Fruit fly (Drosophila melanogaster): ENCODE measurements around the gene B52.
A peak's percentile ranks its signal among the peaks of the same experiment; 100 is the strongest.

The B52 gene

DNA sequence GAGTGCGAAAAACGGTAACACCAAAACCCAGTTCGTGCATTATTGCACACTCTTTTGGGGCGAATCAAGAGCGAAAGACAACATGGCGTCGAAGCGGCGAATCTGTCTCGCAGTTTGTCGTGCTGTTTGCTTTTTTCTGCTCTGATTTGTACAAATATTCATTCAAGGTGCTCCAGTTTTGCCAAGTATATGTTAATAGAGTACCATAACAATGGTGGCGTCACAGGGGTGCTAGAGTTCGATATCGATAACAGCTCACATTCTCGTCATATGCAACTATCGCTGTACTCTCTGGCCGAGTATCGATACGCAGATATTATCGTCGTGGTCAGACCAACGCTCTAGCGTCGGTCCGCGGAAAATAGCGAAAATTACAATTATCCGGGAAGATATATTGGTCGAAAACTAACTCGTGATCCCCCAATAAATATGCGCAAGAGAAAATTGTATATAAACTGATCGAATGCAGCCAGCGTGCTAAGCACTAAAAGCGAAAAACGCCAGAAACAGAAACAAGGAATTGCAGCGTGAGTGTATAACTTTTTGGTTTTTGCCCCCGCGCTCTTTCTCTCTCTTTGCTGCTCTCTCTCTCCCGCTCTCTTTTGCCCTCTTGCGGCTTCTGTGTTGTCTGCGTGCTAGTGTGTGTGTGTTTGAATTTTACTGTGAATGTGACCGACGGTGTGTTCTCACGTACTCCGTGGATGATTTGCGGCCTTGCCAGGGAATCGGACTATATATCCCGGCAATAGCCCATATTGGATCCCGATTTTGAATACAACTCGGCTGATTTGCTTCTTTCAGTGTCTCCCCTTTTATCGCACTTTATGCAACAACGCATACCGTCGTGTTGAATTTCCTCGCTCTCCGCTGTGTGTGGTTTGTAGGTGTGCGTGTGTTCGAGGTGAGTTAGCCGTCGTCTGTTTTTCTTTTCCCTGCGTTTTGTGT lies 22.8 kb downstream of the B52 start, which contains the start of gene flfl (continued):
- peak; percentile 26 for TF ChIP-seq D (optimal IDR thresholded peaks at IDR 0.05)
- no peak for TF ChIP-seq D (GFP tag; optimal IDR thresholded peaks at IDR 0.05)
- TF ChIP-seq dati (GFP tag; IDR thresholded peaks at IDR 0.05) = no peak
- TF ChIP-seq CG10267 (tag; optimal IDR thresholded peaks at IDR 0.05) = peak; percentile 82
- TF ChIP-seq NC2α (GFP tag; optimal IDR thresholded peaks at IDR 0.05) = no peak
- no peak for TF ChIP-seq odd (GFP tag; optimal IDR thresholded peaks at IDR 0.05)
- peak; percentile 6 to 26 for TF ChIP-seq dpn (GFP tag; optimal IDR thresholded peaks at IDR 0.05)
- TF ChIP-seq CG3995 (GFP tag; optimal IDR thresholded peaks at IDR 0.05) = peak; percentile 24
- TF ChIP-seq inv (GFP tag; IDR thresholded peaks at IDR 0.05; ENCODE audit: partially characterized antibody) = no peak
- TF ChIP-seq CG10462 (GFP tag; optimal IDR thresholded peaks at IDR 0.05) = no peak
- no peak for TF ChIP-seq Hr3 (GFP tag; optimal IDR thresholded peaks at IDR 0.05)
- peak in 1 of 2 experiments; percentile 4 for TF ChIP-seq bsh (GFP tag; optimal IDR thresholded peaks at IDR 0.05)
- TF ChIP-seq CG31365 (tag; optimal IDR thresholded peaks at IDR 0.05) = no peak
- TF ChIP-seq NFAT (GFP tag; IDR thresholded peaks at IDR 0.05) = no peak
- peak; percentile 26 for TF ChIP-seq CG9817 (tag; optimal IDR thresholded peaks at IDR 0.05)
- peak; percentile 98 for TF ChIP-seq phol (tag; optimal IDR thresholded peaks at IDR 0.05)
- TF ChIP-seq Bgb (GFP tag; IDR thresholded peaks at IDR 0.05; ENCODE audit: partially characterized antibody) = no peak
- no peak for TF ChIP-seq psq (GFP tag; optimal IDR thresholded peaks at IDR 0.05)
- TF ChIP-seq tio (GFP tag; optimal IDR thresholded peaks at IDR 0.05) = no peak
- TF ChIP-seq pzg (GFP tag; optimal IDR thresholded peaks at IDR 0.05) = peak; percentile 91
- TF ChIP-seq HLH54F (GFP tag; optimal IDR thresholded peaks at IDR 0.05) = peak; percentile 11
- peak; percentile 23 for TF ChIP-seq CG18619 (GFP tag; optimal IDR thresholded peaks at IDR 0.05)
- peak; percentile 72 for TF ChIP-seq YL-1 (GFP tag; optimal IDR thresholded peaks at IDR 0.05)
- peak; percentile 48 for TF ChIP-seq Hand (GFP tag; optimal IDR thresholded peaks at IDR 0.05)
- no peak for TF ChIP-seq CG10366 (GFP tag; IDR thresholded peaks at IDR 0.05)
- no peak for TF ChIP-seq CG17568 (GFP tag; optimal IDR thresholded peaks at IDR 0.05)
- TF ChIP-seq Pdp1 (GFP tag; optimal IDR thresholded peaks at IDR 0.05) = peak in 1 of 2 experiments; percentile 96
- TF ChIP-seq Dfd (GFP tag; optimal IDR thresholded peaks at IDR 0.05) = no peak
- TF ChIP-seq Tbp (GFP tag; optimal IDR thresholded peaks at IDR 0.05) = peak; percentile 5
- no peak for TF ChIP-seq CG7357 (GFP tag; IDR thresholded peaks at IDR 0.05)
- peak; percentile 90 for TF ChIP-seq Sry-δ (GFP tag; optimal IDR thresholded peaks at IDR 0.05)
- TF ChIP-seq abd-A (tag; optimal IDR thresholded peaks at IDR 0.05) = no peak
- peak; percentile 24 for TF ChIP-seq CG12219 (GFP tag; optimal IDR thresholded peaks at IDR 0.05)
- no peak for TF ChIP-seq wor (GFP tag; IDR thresholded peaks at IDR 0.05)
- no peak for TF ChIP-seq h (optimal IDR thresholded peaks at IDR 0.05)
- TF ChIP-seq ranshi (GFP tag; IDR thresholded peaks at IDR 0.05) = no peak
- TF ChIP-seq CG14710 (tag; optimal IDR thresholded peaks at IDR 0.05) = peak; percentile 53
- TF ChIP-seq nau (GFP tag; optimal IDR thresholded peaks at IDR 0.05) = no peak
- TF ChIP-seq CG32767 (GFP tag; IDR thresholded peaks at IDR 0.05) = no peak
- TF ChIP-seq CG7987 (GFP tag; optimal IDR thresholded peaks at IDR 0.05) = peak; percentile 74
- no peak for TF ChIP-seq klu (GFP tag; IDR thresholded peaks at IDR 0.05)
- no peak for TF ChIP-seq eve (GFP tag; optimal IDR thresholded peaks at IDR 0.05)
- peak; percentile 22 for TF ChIP-seq CTCF (GFP tag; optimal IDR thresholded peaks at IDR 0.05)
- peak; percentile 52 for TF ChIP-seq Hmr (GFP tag; optimal IDR thresholded peaks at IDR 0.05)
- no peak for TF ChIP-seq ham (GFP tag; IDR thresholded peaks at IDR 0.05)
- peak; percentile 1 for TF ChIP-seq Max (GFP tag; optimal IDR thresholded peaks at IDR 0.05)
- peak; percentile 10 for TF ChIP-seq CG10543 (GFP tag; optimal IDR thresholded peaks at IDR 0.05)
- TF ChIP-seq scrt (GFP tag; optimal IDR thresholded peaks at IDR 0.05) = peak; percentile 14
- peak; percentile 30 for TF ChIP-seq D19A (tag; optimal IDR thresholded peaks at IDR 0.05)
- TF ChIP-seq CG17829 (tag; optimal IDR thresholded peaks at IDR 0.05) = peak; percentile 17
